Fruit fly (Drosophila melanogaster) whole organism, pupa: Measurements from ENCODE around the gene CG8952.

Experiments used
- CG10348 ChIP-seq: fragments of 200-800 bp; sonication (Bioruptor generic); IDR thresholded peaks from 2 replicates; pipeline ENCODE4 v1.3.6; 2022; ENCODE audit warnings: missing biosample characterization, missing genetic modification characterization
- CG12605 ChIP-seq: fragments of 200-800 bp; sonication (Bioruptor generic); IDR thresholded peaks from 2 replicates; pipeline ENCODE4 v1.3.6; 2022; ENCODE audit warnings: missing biosample characterization, missing genetic modification characterization
- CG13204 ChIP-seq: fragments of 200-800 bp; sonication (Bioruptor generic); optimal IDR thresholded peaks from 2 replicates; lab custom pipeline; 2018; ENCODE audit warnings: missing biosample characterization, mild to moderate bottlenecking, missing genetic modification characterization, moderate library complexity
- CG14655 ChIP-seq: fragments of 200-800 bp; sonication (Bioruptor generic); optimal IDR thresholded peaks from 3 replicates; lab custom pipeline; 2017; ENCODE audit warnings: mild to moderate bottlenecking, missing biosample characterization, missing genetic modification reagents, missing genetic modification characterization
- CG15710 ChIP-seq: fragments of 200-800 bp; sonication (Bioruptor generic); optimal IDR thresholded peaks from 2 replicates; lab custom pipeline; 2018; ENCODE audit warnings: missing biosample characterization, mild to moderate bottlenecking, missing genetic modification characterization, moderate library complexity
- CG17806 ChIP-seq: fragments of 200-800 bp; sonication (Bioruptor generic); optimal IDR thresholded peaks from 2 replicates; lab custom pipeline; 2018; ENCODE audit warnings: missing biosample characterization, mild to moderate bottlenecking, missing genetic modification characterization, moderate library complexity
- CG32121 ChIP-seq: fragments of 200-800 bp; sonication (Bioruptor generic); IDR thresholded peaks from 2 replicates; pipeline ENCODE4 v1.3.6; 2022; ENCODE audit warnings: missing biosample characterization, missing genetic modification characterization
- CG34367 ChIP-seq: fragments of 200-800 bp; sonication (Bioruptor generic); optimal IDR thresholded peaks from 2 replicates; lab custom pipeline; 2018; ENCODE audit warnings: missing biosample characterization, mild to moderate bottlenecking, missing genetic modification characterization
- CG4496 ChIP-seq: fragments of 200-800 bp; sonication (Bioruptor generic); IDR thresholded peaks from 3 replicates; pipeline ENCODE4 v1.3.6; 2022; ENCODE audit warnings: missing biosample characterization, missing genetic modification characterization
- CG8159 ChIP-seq: fragments of 200-800 bp; sonication (Bioruptor generic); optimal IDR thresholded peaks from 3 replicates; lab custom pipeline; 2018; ENCODE audit warnings: missing biosample characterization, mild to moderate bottlenecking, missing genetic modification characterization, moderate library complexity
- CG8301 ChIP-seq: fragments of 200-800 bp; sonication (Bioruptor generic); optimal IDR thresholded peaks from 2 replicates; lab custom pipeline; 2018; ENCODE audit warnings: missing biosample characterization, mild to moderate bottlenecking, missing genetic modification characterization
- CG9948 ChIP-seq: fragments of 200-800 bp; sonication (Bioruptor generic); optimal IDR thresholded peaks from 2 replicates; lab custom pipeline; 2018; ENCODE audit warnings: missing biosample characterization, mild to moderate bottlenecking, missing genetic modification characterization, moderate library complexity
- D1 ChIP-seq: fragments of 200-800 bp; sonication (Bioruptor generic); optimal IDR thresholded peaks from 2 replicates; lab custom pipeline; 2018; ENCODE audit warnings: missing biosample characterization, mild to moderate bottlenecking, missing genetic modification characterization, moderate library complexity
- EcR ChIP-seq: fragments of 200-800 bp; sonication (Bioruptor generic); optimal IDR thresholded peaks from 3 replicates; lab custom pipeline; 2019; ENCODE audit warnings: missing biosample characterization, missing genetic modification characterization, mild to moderate bottlenecking, moderate library complexity, missing genetic modification reagents
- Ets98B ChIP-seq: fragments of 200-800 bp; sonication (Bioruptor generic); IDR thresholded peaks from 2 replicates; pipeline ENCODE4 v1.3.6; 2022; ENCODE audit warnings: missing biosample characterization, missing genetic modification characterization
- Pif1A ChIP-seq: fragments of 200-800 bp; sonication (Bioruptor generic); optimal IDR thresholded peaks from 3 replicates; lab custom pipeline; 2016; ENCODE audit warnings: missing biosample characterization, missing genetic modification characterization
- Pif1B ChIP-seq: fragments of 200-800 bp; sonication (Bioruptor generic); optimal IDR thresholded peaks from 3 replicates; lab custom pipeline; 2016; ENCODE audit warnings: missing biosample characterization, missing genetic modification characterization
- Snoo ChIP-seq: fragments of 200-800 bp; sonication (Bioruptor generic); optimal IDR thresholded peaks from 3 replicates; lab custom pipeline; 2017; ENCODE audit warnings: missing biosample characterization, mild to moderate bottlenecking, missing genetic modification characterization, inconsistent platforms
- fd96Ca ChIP-seq: fragments of 200-800 bp; sonication (Bioruptor generic); IDR thresholded peaks from 3 replicates; pipeline ENCODE4 v1.3.6; 2022; ENCODE audit warnings: missing biosample characterization, missing genetic modification characterization
- gl ChIP-seq: fragments of 200-800 bp; sonication (Bioruptor generic); optimal IDR thresholded peaks from 2 replicates; lab custom pipeline; 2018; ENCODE audit warnings: missing biosample characterization, mild to moderate bottlenecking, missing genetic modification characterization
- rn ChIP-seq: fragments of 200-800 bp; sonication (Bioruptor generic); IDR thresholded peaks from 2 replicates; pipeline ENCODE4 v1.3.6; 2022; ENCODE audit warnings: missing biosample characterization, missing genetic modification characterization

CG8952 gene

dm6 chrX:15799085-15799557 lies 32.9 kb upstream of the CG8952 start, which contains the start of the genes sordd2 and CG15602:
Gene sordd2 (minus strand): TSS chrX:15799162.
Gene CG15602 (plus strand): TSS chrX:15799426.
- peak; percentile 52; the same call in 2 of the 3 replicates for TF ChIP-seq CG4496 (GFP tag; lab: Robert Waterston, UW)

dm6 chrX:15795951-15796443 lies 29.8 kb upstream of the CG8952 start, which contains the start of gene sordd1:
Gene sordd1 (minus strand): TSS chrX:15796028.
- TF ChIP-seq Ets98B (GFP tag; lab: Robert Waterston, UW) (0 out of 2 replicates have a peak, but pooled peaks have one; percentile 14), CG4496 (GFP tag; lab: Robert Waterston, UW) (peak; percentile 55; the same call in 2 of the 3 replicates), CG12605 (GFP tag; lab: Robert Waterston, UW) (0 out of 2 replicates have a peak, but pooled peaks have one; percentile 6), CG32121 (0 out of 2 replicates have a peak, but pooled peaks have one; percentile 15)

- peak; percentile 59; the same call in 2 of the 3 replicates for TF ChIP-seq CG4496 (GFP tag; lab: Robert Waterston, UW)
- TF ChIP-seq CG32121: peak; percentile 19; the same call in 1 of the 2 replicates
- TF ChIP-seq CG14655 (GFP tag; lab: Kevin White, UChicago): no peak
- TF ChIP-seq CG9948 (tag; lab: Kevin White, UChicago): peak; percentile 35
- no peak; the same call in 1 of the 2 replicates for TF ChIP-seq CG12605 (GFP tag; lab: Robert Waterston, UW)
- no peak for TF ChIP-seq rn
- TF ChIP-seq CG10348 (GFP tag; lab: Robert Waterston, UW): no peak
- TF ChIP-seq Snoo: peak; percentile 55
- TF ChIP-seq CG15710: peak; percentile 60
- TF ChIP-seq EcR: peak; percentile 35
- peak; percentile 59 for TF ChIP-seq CG34367 (tag; lab: Kevin White, UChicago)
- TF ChIP-seq CG17806 (tag; lab: Kevin White, UChicago): peak; percentile 58
- TF ChIP-seq gl (tag; lab: Kevin White, UChicago): peak; percentile 79
- TF ChIP-seq CG8159 (tag; lab: Kevin White, UChicago): no peak
- TF ChIP-seq Ets98B (GFP tag; lab: Robert Waterston, UW): peak; percentile 30; the same call in 1 of the 2 replicates
- TF ChIP-seq D1: no peak
- TF ChIP-seq Pif1B (GFP tag; lab: Kevin White, UChicago): no peak
- TF ChIP-seq CG13204 (GFP tag; lab: Kevin White, UChicago): no peak
- TF ChIP-seq CG8301 (tag; lab: Kevin White, UChicago): no peak
- no peak for TF ChIP-seq Pif1A (GFP tag; lab: Kevin White, UChicago)
These were observed 22.3 kb upstream of the CG8952 start, which contains the start of gene Rhp for dm6 chrX:15788235-15789187. Gene Rhp (plus strand): TSS chrX:15788897.

dm6 chrX:15786242-15786641 lies 20.0 kb upstream of the CG8952 start:
- TF ChIP-seq fd96Ca (GFP tag; lab: Robert Waterston, UW): no peak

- no peak for TF ChIP-seq fd96Ca (GFP tag; lab: Robert Waterston, UW)
- no peak for TF ChIP-seq CG4496 (GFP tag; lab: Robert Waterston, UW)
- no peak for TF ChIP-seq EcR
- no peak for TF ChIP-seq CG9948 (tag; lab: Kevin White, UChicago)
- TF ChIP-seq CG15710: no peak
- TF ChIP-seq CG12605 (GFP tag; lab: Robert Waterston, UW): no peak
- TF ChIP-seq CG8301 (tag; lab: Kevin White, UChicago): no peak
- no peak for TF ChIP-seq Ets98B (GFP tag; lab: Robert Waterston, UW)
- TF ChIP-seq CG32121: no peak
- no peak for TF ChIP-seq Pif1B (GFP tag; lab: Kevin White, UChicago)
- no peak for TF ChIP-seq CG34367 (tag; lab: Kevin White, UChicago)
These were observed 19.4 kb upstream of the CG8952 start, which contains the start of the genes Paf-AHalpha and mRpS30 for dm6 chrX:15785429-15786239. Gene Paf-AHalpha (minus strand): TSS chrX:15785583. Gene mRpS30 (plus strand): TSS chrX:15786047.

dm6 chrX:15783610-15784009 lies 17.4 kb upstream of the CG8952 start, which contains the start of gene Efhc1.1:
Gene Efhc1.1 (minus strand): TSS chrX:15783710.
- TF ChIP-seq EcR (no peak), CG13204 (GFP tag; lab: Kevin White, UChicago) (no peak), gl (tag; lab: Kevin White, UChicago) (no peak)
- TF ChIP-seq, all 21 proteins: peak for 0
